Fruit fly (Drosophila melanogaster) whole organism, embryonic: ENCODE measurements around the gene CG43165.

ENCODE experiments used
- CG10267 ChIP-seq: fragments of 200-800 bp; sonication (Bioruptor generic); optimal IDR thresholded peaks from 2 replicates; lab custom pipeline; 2018; ENCODE audit warnings: missing biosample characterization, mild to moderate bottlenecking, missing genetic modification characterization, moderate library complexity
- CG10979 ChIP-seq: fragments of 200-800 bp; sonication (Bioruptor generic); optimal IDR thresholded peaks from 2 replicates; lab custom pipeline; 2018; ENCODE audit warnings: missing biosample characterization, mild to moderate bottlenecking, missing genetic modification characterization, moderate library complexity
- CG12219 ChIP-seq: fragments of 200-800 bp; sonication (Bioruptor generic); optimal IDR thresholded peaks from 3 replicates; lab custom pipeline; 2018; ENCODE audit warnings: missing biosample characterization, mild to moderate bottlenecking, missing genetic modification characterization
- CG12942 ChIP-seq: fragments of 200-800 bp; sonication (Bioruptor generic); optimal IDR thresholded peaks from 3 replicates; lab custom pipeline; 2016; ENCODE audit warnings: missing biosample characterization, missing genetic modification characterization
- CG1602 ChIP-seq: fragments of 200-800 bp; sonication (Bioruptor generic); optimal IDR thresholded peaks from 3 replicates; lab custom pipeline; 2016; ENCODE audit warnings: missing biosample characterization, missing genetic modification characterization
- CG17328 ChIP-seq: fragments of 200-800 bp; sonication (Bioruptor generic); IDR thresholded peaks from 2 replicates; pipeline ENCODE4 v1.3.6; 2022; ENCODE audit warnings: missing biosample characterization, missing genetic modification characterization
- CG30431 ChIP-seq: fragments of 200-800 bp; sonication (Bioruptor generic); optimal IDR thresholded peaks from 2 replicates; lab custom pipeline; 2017; ENCODE audit warnings: missing biosample characterization, missing genetic modification characterization
- CG3407 ChIP-seq: fragments of 200-800 bp; sonication (Bioruptor generic); optimal IDR thresholded peaks from 2 replicates; lab custom pipeline; 2018; ENCODE audit warnings: missing biosample characterization, mild to moderate bottlenecking, missing genetic modification characterization
- CG4404 ChIP-seq: fragments of 200-800 bp; sonication (Bioruptor generic); IDR thresholded peaks from 2 replicates; pipeline ENCODE4 v1.3.6; 2022; ENCODE audit warnings: missing biosample characterization, missing genetic modification characterization
- CG4820 ChIP-seq: fragments of 200-800 bp; sonication (Bioruptor generic); optimal IDR thresholded peaks from 3 replicates; lab custom pipeline; 2016; ENCODE audit warnings: missing biosample characterization, missing genetic modification characterization
- CG5245 ChIP-seq: fragments of 200-800 bp; sonication (Bioruptor generic); optimal IDR thresholded peaks from 3 replicates; lab custom pipeline; 2016; ENCODE audit warnings: missing biosample characterization, missing genetic modification characterization
- CG6689 ChIP-seq: fragments of 200-800 bp; sonication (Bioruptor generic); IDR thresholded peaks from 2 replicates; pipeline ENCODE4 v1.3.6; 2022; ENCODE audit warnings: missing biosample characterization, missing genetic modification characterization
- CG7271 ChIP-seq: fragments of 200-800 bp; sonication (Bioruptor generic); optimal IDR thresholded peaks from 2 replicates; lab custom pipeline; 2018; ENCODE audit warnings: missing biosample characterization, mild to moderate bottlenecking, missing genetic modification characterization, moderate library complexity
- CG8388 ChIP-seq: fragments of 200-800 bp; sonication (Bioruptor generic); optimal IDR thresholded peaks from 2 replicates; lab custom pipeline; 2019; ENCODE audit warnings: missing biosample characterization, mild to moderate bottlenecking, missing genetic modification characterization, moderate library complexity
- D19A ChIP-seq: fragments of 200-800 bp; optimal IDR thresholded peaks from 3 replicates; lab custom pipeline; 2019; ENCODE audit warnings: missing biosample characterization, mild to moderate bottlenecking, missing genetic modification characterization, moderate library complexity
- Dp ChIP-seq: fragments of 200-800 bp; sonication (Bioruptor generic); optimal IDR thresholded peaks from 2 replicates; lab custom pipeline; 2018; ENCODE audit warnings: missing biosample characterization, mild to moderate bottlenecking, missing genetic modification characterization, moderate library complexity
- Ets97D ChIP-seq: fragments of 200-800 bp; sonication (Bioruptor generic); optimal IDR thresholded peaks from 3 replicates; lab custom pipeline; 2016; ENCODE audit warnings: missing biosample characterization, missing genetic modification characterization
- Gsc ChIP-seq: fragments of 200-800 bp; sonication (Bioruptor generic); IDR thresholded peaks from 2 replicates; pipeline ENCODE4 v1.3.6; 2022; ENCODE audit warnings: missing biosample characterization, missing genetic modification characterization
- Hey ChIP-seq: fragments of 200-800 bp; sonication (Bioruptor generic); optimal IDR thresholded peaks from 3 replicates; lab custom pipeline; 2018; ENCODE audit warnings: missing biosample characterization, mild to moderate bottlenecking, missing genetic modification characterization
- Jarid2 ChIP-seq: fragments of 200-800 bp; sonication (Bioruptor generic); optimal IDR thresholded peaks from 3 replicates; lab custom pipeline; 2017; ENCODE audit warnings: mild to moderate bottlenecking, missing biosample characterization, missing genetic modification reagents, missing genetic modification characterization
- Nf-YB ChIP-seq: fragments of 200-800 bp; sonication (Bioruptor generic); optimal IDR thresholded peaks from 3 replicates; lab custom pipeline; 2019; ENCODE audit warnings: missing biosample characterization, mild to moderate bottlenecking, missing genetic modification characterization, moderate library complexity
- Pdp1 ChIP-seq, 2 experiments: fragments of 200-800 bp; sonication (Bioruptor generic); optimal IDR thresholded peaks; 3 replicates each; lab custom pipeline; 2016; ENCODE audit warnings: missing biosample characterization in 2 of 2, missing genetic modification characterization in 2 of 2, mild to moderate bottlenecking in 1 of 2, moderate library complexity in 1 of 2
- Ptx1 ChIP-seq: fragments of 200-800 bp; sonication (Bioruptor generic); IDR thresholded peaks from 2 replicates; pipeline ENCODE4 v1.3.6; 2022; ENCODE audit warnings: missing biosample characterization, missing genetic modification characterization
- Sin3A ChIP-seq: fragments of >200 bp; optimal IDR thresholded peaks from 2 replicates; lab custom pipeline; 2018
- Sox102F ChIP-seq: fragments of 200-800 bp; sonication (Bioruptor generic); optimal IDR thresholded peaks from 2 replicates; lab custom pipeline; 2018; ENCODE audit warnings: missing biosample characterization, mild to moderate bottlenecking, missing genetic modification characterization, moderate library complexity
- Spps ChIP-seq: fragments of 200-800 bp; sonication (Bioruptor generic); optimal IDR thresholded peaks from 2 replicates; lab custom pipeline; 2018; ENCODE audit warnings: missing biosample characterization, mild to moderate bottlenecking, missing genetic modification characterization
- Usf ChIP-seq: fragments of 200-800 bp; sonication (Bioruptor generic); optimal IDR thresholded peaks from 2 replicates; lab custom pipeline; 2017; ENCODE audit warnings: missing genotype, missing biosample characterization, missing genetic modification characterization
- ap ChIP-seq: fragments of 200-800 bp; sonication (Bioruptor generic); IDR thresholded peaks from 2 replicates; pipeline ENCODE4 v1.3.6; 2022; ENCODE audit warnings: missing biosample characterization, missing genetic modification characterization
- ash1 ChIP-seq: fragments of 200-800 bp; sonication (Bioruptor generic); optimal IDR thresholded peaks from 2 replicates; lab custom pipeline; 2018; ENCODE audit warnings: missing biosample characterization, mild to moderate bottlenecking, missing genetic modification characterization
- chm ChIP-seq: fragments of 200-800 bp; sonication (Bioruptor generic); IDR thresholded peaks from 2 replicates; pipeline ENCODE4 v1.3.6; 2022; ENCODE audit warnings: missing biosample characterization, missing genetic modification characterization
- disco-r ChIP-seq: fragments of 200-800 bp; sonication (Bioruptor generic); optimal IDR thresholded peaks from 2 replicates; lab custom pipeline; 2016; ENCODE audit warnings: missing biosample characterization, missing genetic modification characterization
- dmrt99B ChIP-seq: fragments of 200-800 bp; sonication (Bioruptor generic); optimal IDR thresholded peaks from 2 replicates; lab custom pipeline; 2018; ENCODE audit warnings: missing biosample characterization, mild to moderate bottlenecking, missing genetic modification characterization, moderate library complexity
- esg ChIP-seq: fragments of 200-800 bp; sonication (Bioruptor generic); conservative IDR thresholded peaks from 2 replicates; pipeline ENCODE4 v1.3.6; 2022; ENCODE audit warnings: missing biosample characterization, missing genetic modification characterization
- ewg ChIP-seq: fragments of 200-800 bp; sonication (Bioruptor generic); optimal IDR thresholded peaks from 3 replicates; lab custom pipeline; 2017; ENCODE audit warnings: mild to moderate bottlenecking, missing biosample characterization, missing genetic modification reagents, missing genetic modification characterization
- gsb-n ChIP-seq: fragments of 200-800 bp; sonication (Bioruptor generic); optimal IDR thresholded peaks from 3 replicates; lab custom pipeline; 2018; ENCODE audit warnings: missing biosample characterization, mild to moderate bottlenecking, missing genetic modification characterization
- jing ChIP-seq: fragments of 200-800 bp; sonication (Bioruptor generic); optimal IDR thresholded peaks from 2 replicates; lab custom pipeline; 2018; ENCODE audit warnings: missing biosample characterization, mild to moderate bottlenecking, missing genetic modification characterization
- lbe ChIP-seq: fragments of 200-800 bp; sonication (Bioruptor generic); optimal IDR thresholded peaks from 2 replicates; lab custom pipeline; 2016; ENCODE audit warnings: missing biosample characterization, mild to moderate bottlenecking, missing genetic modification characterization
- onecut ChIP-seq: fragments of 200-800 bp; sonication (Bioruptor generic); IDR thresholded peaks from 2 replicates; pipeline ENCODE4 v1.3.6; 2022; ENCODE audit warnings: missing biosample characterization, missing genetic modification characterization
- phol ChIP-seq: fragments of 200-800 bp; sonication (Bioruptor generic); optimal IDR thresholded peaks from 3 replicates; lab custom pipeline; 2018; ENCODE audit warnings: missing biosample characterization, mild to moderate bottlenecking, missing genetic modification characterization, moderate library complexity
- row ChIP-seq: fragments of 200-800 bp; sonication (Bioruptor generic); IDR thresholded peaks from 3 replicates; pipeline ENCODE4 v1.3.6; 2022; ENCODE audit warnings: missing biosample characterization, missing genetic modification characterization
- sc ChIP-seq, 3 experiments: fragments of >200 bp in 2 of 3; fragments of 200-800 bp in 1 of 3; sonication (Bioruptor generic) in 1 of 3; optimal IDR thresholded peaks; 2 replicates in 2 of 3; 3 replicates in 1 of 3; lab custom pipeline; 2017; ENCODE audit warnings: mild to moderate bottlenecking in 1 of 3, missing biosample characterization in 1 of 3, missing genetic modification characterization in 1 of 3, missing genetic modification reagents in 1 of 3
- slp2 ChIP-seq: fragments of 200-800 bp; sonication (Bioruptor generic); optimal IDR thresholded peaks from 2 replicates; lab custom pipeline; 2016; ENCODE audit warnings: missing biosample characterization, missing genetic modification characterization
- tap ChIP-seq: fragments of 200-800 bp; optimal IDR thresholded peaks from 3 replicates; lab custom pipeline; 2019; ENCODE audit warnings: missing biosample characterization, mild to moderate bottlenecking, missing genetic modification characterization, moderate library complexity
- zfh1 ChIP-seq: fragments of 200-800 bp; sonication (Bioruptor generic); IDR thresholded peaks from 3 replicates; pipeline ENCODE4 v1.3.6; 2022; ENCODE audit warnings: missing biosample characterization, missing genetic modification characterization

CG43165 gene

DNA sequence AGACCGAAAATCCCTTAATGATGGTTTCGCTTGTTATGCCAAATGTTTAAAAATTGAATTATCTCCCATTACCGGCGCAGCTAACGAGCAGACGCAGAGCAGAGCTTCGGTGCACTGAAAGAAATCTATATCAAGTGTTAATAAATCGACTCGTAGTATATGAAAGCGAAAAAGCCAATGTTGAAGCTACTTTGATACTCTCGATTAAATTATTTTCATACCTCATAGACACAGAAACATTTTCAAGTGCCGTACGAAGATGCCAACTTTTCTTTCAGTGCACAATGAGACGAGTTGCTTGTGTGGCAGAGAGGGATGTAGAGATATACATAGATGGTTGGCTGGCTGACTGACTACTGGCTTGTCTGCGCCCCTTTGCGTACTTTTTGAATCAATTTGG lies 19.1 kb downstream of the CG43165 start (continued):
- no peak for TF ChIP-seq CG12942 (GFP tag; lab: Kevin White, UChicago)
- peak; percentile 26 for TF ChIP-seq CG10267 (tag; lab: Kevin White, UChicago)
- TF ChIP-seq zfh1 (GFP tag; lab: Robert Waterston, UW): peak; percentile 71
- TF ChIP-seq CG10979 (tag; lab: Kevin White, UChicago): peak; percentile 61
- TF ChIP-seq CG30431 (GFP tag; lab: Kevin White, UChicago): peak; percentile 24
- TF ChIP-seq CG6689 (GFP tag; lab: Robert Waterston, UW): peak; percentile 42
- TF ChIP-seq Nf-YB: peak; percentile 6
- TF ChIP-seq sc (optimal IDR thresholded peaks at IDR 0.05; lab: Kevin White, UChicago): no peak
- no peak for TF ChIP-seq sc (GFP tag; optimal IDR thresholded peaks at IDR 0.05; lab: Kevin White, UChicago)
- TF ChIP-seq CG5245: peak; percentile 30
- peak; percentile 11 for TF ChIP-seq tap (tag; lab: Kevin White, UChicago)
- peak; percentile 57 for TF ChIP-seq dmrt99B (tag; lab: Kevin White, UChicago)
- no peak for TF ChIP-seq Dp (GFP tag; lab: Kevin White, UChicago)
- peak; percentile 26 for TF ChIP-seq CG12219
- peak; percentile 39 for TF ChIP-seq CG8388
- TF ChIP-seq esg (GFP tag; lab: Robert Waterston, UW): peak; percentile 14; the same call in 1 of the 2 replicates
- TF ChIP-seq slp2 (GFP tag; lab: Kevin White, UChicago): no peak
- peak; percentile 35; the same call in 1 of the 2 replicates for TF ChIP-seq CG17328 (GFP tag; lab: Robert Waterston, UW)
- peak; percentile 61; the same call in 2 of the 3 replicates for TF ChIP-seq row (GFP tag; lab: Robert Waterston, UW)
- peak; percentile 3 for TF ChIP-seq Spps
- no peak for TF ChIP-seq Usf (GFP tag; lab: Kevin White, UChicago)
- TF ChIP-seq ap (GFP tag; lab: Robert Waterston, UW): no peak
- no peak for TF ChIP-seq disco-r (GFP tag; lab: Kevin White, UChicago)
- peak; percentile 58 for TF ChIP-seq phol
- TF ChIP-seq CG4820 (GFP tag; lab: Kevin White, UChicago): peak; percentile 47
- peak; percentile 6 for TF ChIP-seq ewg (GFP tag; lab: Kevin White, UChicago)
- peak; percentile 25 for TF ChIP-seq Sox102F
- 0 out of 2 replicates have a peak, but pooled peaks have one; percentile 14 for TF ChIP-seq Ptx1 (GFP tag; lab: Robert Waterston, UW)
- no peak for TF ChIP-seq Jarid2 (GFP tag; lab: Kevin White, UChicago)
- peak; percentile 25 for TF ChIP-seq D19A
- no peak for TF ChIP-seq Ets97D (GFP tag; lab: Kevin White, UChicago)
- TF ChIP-seq jing (GFP tag; lab: Kevin White, UChicago): peak; percentile 33
- peak; percentile 42; the same call in 1 of the 2 replicates for TF ChIP-seq chm (GFP tag; lab: Robert Waterston, UW)
- peak; percentile 41; the same call in 1 of the 2 replicates for TF ChIP-seq CG4404 (GFP tag; lab: Robert Waterston, UW)
- TF ChIP-seq gsb-n (tag; lab: Kevin White, UChicago): peak; percentile 35
- peak; percentile 49; the same call in 1 of the 2 replicates for TF ChIP-seq onecut (GFP tag; lab: Robert Waterston, UW)

DNA sequence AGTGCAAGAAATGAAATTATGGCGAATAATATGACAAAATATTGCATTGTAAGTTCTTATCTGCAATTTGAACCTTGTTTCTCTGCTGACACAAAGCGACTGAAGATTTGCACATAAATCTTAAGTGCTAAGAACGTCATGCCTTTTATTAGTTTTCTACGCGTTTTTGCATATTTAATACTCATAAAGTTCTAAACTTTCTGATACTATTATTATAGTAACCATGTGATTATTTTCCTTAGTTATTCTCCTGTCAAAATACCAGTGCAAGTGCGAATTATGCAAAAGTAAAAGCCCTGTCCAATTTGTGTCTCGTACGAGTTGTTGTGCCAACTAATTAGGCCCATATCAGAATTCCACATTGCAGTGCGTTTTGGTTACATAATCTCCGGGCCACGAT lies 24.3 kb downstream of the CG43165 start, which contains the start of gene Sfp24Bc:
Gene Sfp24Bc (minus strand): TSS at position 101 of the 400 bp plus-strand sequence.
- TF ChIP-seq CG3407 (GFP tag; lab: Kevin White, UChicago): no peak
- TF ChIP-seq Pdp1 (GFP tag; optimal IDR thresholded peaks at IDR 0.05; lab: Kevin White, UChicago): peak in 1 of 2 experiments; percentile 54

DNA sequence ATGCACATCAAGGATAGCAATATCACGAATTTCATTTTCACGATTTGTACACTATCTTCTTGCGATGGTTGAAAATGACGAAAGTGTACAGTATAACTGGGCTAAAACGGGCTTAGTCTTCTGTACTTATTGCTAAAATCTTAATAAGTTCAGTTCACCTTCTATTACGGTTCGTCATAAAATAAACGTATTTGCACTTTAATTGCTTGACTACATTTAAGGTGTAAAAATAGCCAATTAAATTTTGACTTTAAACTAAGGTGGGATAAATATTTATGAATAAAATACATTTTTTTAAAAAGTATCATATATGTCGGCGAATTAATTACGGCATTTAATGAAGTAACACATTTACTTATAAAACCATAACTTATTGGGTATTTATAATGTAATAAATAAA lies 25.1 kb downstream of the CG43165 start, which contains the start of gene Sfp24Bb:
Gene Sfp24Bb (minus strand): TSS at position 101 of the 400 bp plus-strand sequence.
- TF ChIP-seq Sin3A (lab: Kevin White, UChicago) (no peak), lbe (GFP tag; lab: Kevin White, UChicago) (no peak), Hey (tag; lab: Kevin White, UChicago) (no peak), CG7271 (tag; lab: Kevin White, UChicago) (no peak), CG1602 (GFP tag; lab: Kevin White, UChicago) (no peak), Gsc (GFP tag; lab: Robert Waterston, UW) (no peak), ash1 (GFP tag; lab: Kevin White, UChicago) (no peak)
